5 worm cellular contexts compared by ENCODE assay signal in the genomic region with DNA sequence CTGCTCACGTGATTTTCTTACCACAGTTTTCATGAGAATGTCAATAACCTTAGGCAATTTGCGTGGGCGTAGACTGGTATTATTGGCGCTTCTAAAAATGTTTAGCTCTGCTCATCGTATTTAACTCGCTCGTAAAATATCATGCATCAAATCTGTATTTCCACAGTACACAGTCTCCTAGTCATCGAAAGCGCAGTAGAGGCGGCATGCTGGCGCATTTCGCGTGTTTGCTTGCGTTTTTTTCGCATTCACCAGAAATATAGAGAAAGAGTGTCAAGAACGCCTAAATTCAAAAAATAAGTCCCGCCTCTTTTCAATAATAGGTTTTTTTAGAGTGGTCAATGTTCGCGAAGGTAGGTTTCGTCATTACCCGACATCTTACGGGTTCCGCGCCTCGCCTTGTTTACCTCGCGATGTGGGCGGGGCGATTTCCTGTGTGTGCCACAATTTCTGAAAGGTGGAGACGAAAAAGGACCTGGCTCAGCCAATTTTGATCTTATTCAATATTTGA.
TF ChIP-seq lines count a peak whose summit lies in the region.

No protein-coding gene starts in this region.

TF ChIP-seq in whole organism, L1 larva, 84 proteins besides CTCF, POLR2A, EP300 and RAD21 (continues in another document):
- TF ChIP-seq Y116A8C.19 (tag; optimal IDR thresholded peaks at IDR 0.05; lab: Kevin White, UChicago; ENCODE audit: borderline replicate concordance) (no peak), grh-1 (GFP tag; IDR thresholded peaks at IDR 0.05; lab: Robert Waterston, UW) (peak; percentile 8; the same call in 1 of the 2 replicates), elt-3 (tag; optimal IDR thresholded peaks at IDR 0.05; lab: Kevin White, UChicago) (peak in 1 of 6 experiments; percentile 31), efl-1 (optimal IDR thresholded peaks at IDR 0.05; lab: Kevin White, UChicago) (peak; percentile 2 to 54), efl-1 (GFP tag; optimal IDR thresholded peaks at IDR 0.05 in 1 of 2; lab: Kevin White, UChicago) (peak in 1 of 2 experiments; percentile 56), nhr-84 (tag; optimal IDR thresholded peaks at IDR 0.05; lab: Kevin White, UChicago) (no peak), ceh-88 (GFP tag; IDR thresholded peaks at IDR 0.05; lab: Robert Waterston, UW) (no peak), unc-86 (tag; optimal IDR thresholded peaks at IDR 0.05; lab: Kevin White, UChicago) (no peak), efl-3 (GFP tag; optimal IDR thresholded peaks at IDR 0.05; lab: Kevin White, UChicago) (no peak), snu-23 (GFP tag; optimal IDR thresholded peaks at IDR 0.05; lab: Kevin White, UChicago) (peak; percentile 32), sup-37 (GFP tag; optimal IDR thresholded peaks at IDR 0.05; lab: Kevin White, UChicago) (peak; percentile 36), lin-13 (GFP tag; optimal IDR thresholded peaks at IDR 0.05; lab: Kevin White, UChicago) (peak; percentile 1), nhr-90 (tag; optimal IDR thresholded peaks at IDR 0.05; lab: Kevin White, UChicago; ENCODE audit: poor library complexity) (peak; percentile 69), ztf-4 (tag; optimal IDR thresholded peaks at IDR 0.05; lab: Kevin White, UChicago) (peak; percentile 44), nhr-77 (tag; optimal IDR thresholded peaks at IDR 0.05; lab: Kevin White, UChicago) (peak; percentile 16), nhr-85 (tag; lab: Kevin White, UChicago) (peak; percentile 88)

TF ChIP-seq in whole organism, L2 larva, 48 proteins besides CTCF, POLR2A, EP300 and RAD21 (continues in another document):
- TF ChIP-seq lin-39 (tag; optimal IDR thresholded peaks at IDR 0.05; lab: Kevin White, UChicago) (no peak), dmd-4 (tag; optimal IDR thresholded peaks at IDR 0.05; lab: Kevin White, UChicago) (no peak), fos-1 (tag; optimal IDR thresholded peaks at IDR 0.05; lab: Kevin White, UChicago) (peak; percentile 7), aly-2 (tag; optimal IDR thresholded peaks at IDR 0.05; lab: Kevin White, UChicago) (no peak), nhr-23 (tag; optimal IDR thresholded peaks at IDR 0.05; lab: Kevin White, UChicago) (no peak), ZK546.5 (tag; optimal IDR thresholded peaks at IDR 0.05; lab: Kevin White, UChicago) (no peak), skn-1 (tag; optimal IDR thresholded peaks at IDR 0.05; lab: Kevin White, UChicago) (no peak), lsy-2 (tag; optimal IDR thresholded peaks at IDR 0.05; lab: Kevin White, UChicago) (peak; percentile 19 to 56), unc-62 (GFP tag; optimal IDR thresholded peaks at IDR 0.05; lab: Kevin White, UChicago) (no peak), alr-1 (tag; optimal IDR thresholded peaks at IDR 0.05; lab: Kevin White, UChicago) (no peak), zag-1 (tag; optimal IDR thresholded peaks at IDR 0.05; lab: Kevin White, UChicago) (no peak), elt-1 (tag; optimal IDR thresholded peaks at IDR 0.05; lab: Kevin White, UChicago) (no peak), nhr-77 (tag; optimal IDR thresholded peaks at IDR 0.05; lab: Kevin White, UChicago) (peak; percentile 9), egl-27 (tag; optimal IDR thresholded peaks at IDR 0.05; lab: Kevin White, UChicago) (peak; percentile 12), nhr-11 (tag; optimal IDR thresholded peaks at IDR 0.05; lab: Kevin White, UChicago) (no peak), peb-1 (tag; optimal IDR thresholded peaks at IDR 0.05; lab: Kevin White, UChicago) (no peak), blmp-1 (tag; optimal IDR thresholded peaks at IDR 0.05; lab: Kevin White, UChicago; ENCODE audit: insufficient read depth) (no peak), sma-3 (GFP tag; optimal IDR thresholded peaks at IDR 0.05; lab: Kevin White, UChicago) (peak; percentile 78)

TF ChIP-seq in whole organism, L3 larva, 47 proteins besides CTCF, POLR2A, EP300 and RAD21 (continues in another document):
- TF ChIP-seq ceh-28 (tag; optimal IDR thresholded peaks at IDR 0.05; lab: Kevin White, UChicago), result no peak
- no peak for TF ChIP-seq ceh-9 (tag; optimal IDR thresholded peaks at IDR 0.05; lab: Kevin White, UChicago)
- no peak for TF ChIP-seq nhr-12 (tag; optimal IDR thresholded peaks at IDR 0.05; lab: Kevin White, UChicago)
- TF ChIP-seq ceh-16 (tag; optimal IDR thresholded peaks at IDR 0.05; lab: Kevin White, UChicago), result no peak
- TF ChIP-seq nhr-237 (tag; optimal IDR thresholded peaks at IDR 0.05; lab: Kevin White, UChicago), result no peak
- no peak for TF ChIP-seq daf-12 (tag; optimal IDR thresholded peaks at IDR 0.05; lab: Kevin White, UChicago)
- peak; percentile 45 for TF ChIP-seq nhr-23 (tag; optimal IDR thresholded peaks at IDR 0.05; lab: Kevin White, UChicago)
- TF ChIP-seq snpc-4 (tag; optimal IDR thresholded peaks at IDR 0.05; lab: Kevin White, UChicago), result peak; percentile 93
- TF ChIP-seq elt-2 (tag; optimal IDR thresholded peaks at IDR 0.05; lab: Kevin White, UChicago), result peak; percentile 57
- no peak for TF ChIP-seq fkh-10 (GFP tag; optimal IDR thresholded peaks at IDR 0.05; lab: Kevin White, UChicago)
- TF ChIP-seq lin-39 (tag; optimal IDR thresholded peaks at IDR 0.05; lab: Kevin White, UChicago), result no peak
- no peak for TF ChIP-seq aly-2 (tag; optimal IDR thresholded peaks at IDR 0.05; lab: Kevin White, UChicago)
- TF ChIP-seq pqm-1 (tag; optimal IDR thresholded peaks at IDR 0.05; lab: Kevin White, UChicago), result peak; percentile 51
- TF ChIP-seq elt-3 (tag; optimal IDR thresholded peaks at IDR 0.05; lab: Kevin White, UChicago), result no peak
- no peak for TF ChIP-seq nhr-67 (tag; optimal IDR thresholded peaks at IDR 0.05; lab: Kevin White, UChicago)
- no peak for TF ChIP-seq fkh-2 (tag; optimal IDR thresholded peaks at IDR 0.05; lab: Kevin White, UChicago)
- TF ChIP-seq nfya-1 (tag; optimal IDR thresholded peaks at IDR 0.05; lab: Kevin White, UChicago; ENCODE audit: insufficient read depth), result peak; percentile 52
- no peak for TF ChIP-seq mdl-1 (tag; optimal IDR thresholded peaks at IDR 0.05; lab: Kevin White, UChicago)
- TF ChIP-seq unc-62 (GFP tag; optimal IDR thresholded peaks at IDR 0.05; lab: Kevin White, UChicago), result no peak

TF ChIP-seq in whole organism, L4 larva, 104 proteins besides CTCF, POLR2A, EP300 and RAD21 (continues in another document):
- TF ChIP-seq rbr-2 (tag; optimal IDR thresholded peaks at IDR 0.05; lab: Kevin White, UChicago), result peak; percentile 41
- TF ChIP-seq ZK546.5 (tag; optimal IDR thresholded peaks at IDR 0.05; lab: Kevin White, UChicago), result no peak
- TF ChIP-seq lim-7 (GFP tag; IDR thresholded peaks at IDR 0.05; lab: Robert Waterston, UW), result no peak; the same call in 1 of the 2 replicates
- TF ChIP-seq hmg-1.1 (GFP tag; IDR thresholded peaks at IDR 0.05; lab: Robert Waterston, UW), result 0 out of 2 replicates have a peak, but pooled peaks have one; percentile 34
- TF ChIP-seq nhr-111 (GFP tag; optimal IDR thresholded peaks at IDR 0.05; lab: Kevin White, UChicago), result peak; percentile 74
- TF ChIP-seq tra-1 (GFP tag; IDR thresholded peaks at IDR 0.05; lab: Robert Waterston, UW), result 0 out of 2 replicates have a peak, but pooled peaks have one; percentile 60
- TF ChIP-seq madf-5 (GFP tag; IDR thresholded peaks at IDR 0.05; lab: Robert Waterston, UW), result 0 out of 4 replicates have a peak, but pooled peaks of 1 of the 2 experiments have one; percentile 48
- no peak for TF ChIP-seq jun-1 (tag; optimal IDR thresholded peaks at IDR 0.05; lab: Kevin White, UChicago)
- peak; percentile 39; the same call in 1 of the 2 replicates for TF ChIP-seq lin-29 (GFP tag; IDR thresholded peaks at IDR 0.05; lab: Robert Waterston, UW)
- TF ChIP-seq zip-11 (GFP tag; IDR thresholded peaks at IDR 0.05; lab: Robert Waterston, UW), result no peak
- peak; percentile 65; the same call in 1 of the 2 replicates for TF ChIP-seq lin-1 (GFP tag; IDR thresholded peaks at IDR 0.05; lab: Robert Waterston, UW)
- TF ChIP-seq R02D3.7 (tag; optimal IDR thresholded peaks at IDR 0.05; lab: Kevin White, UChicago), result no peak
- peak in 1 of 2 experiments; percentile 60 for TF ChIP-seq lsy-2 (tag; optimal IDR thresholded peaks at IDR 0.05; lab: Kevin White, UChicago)
- 0 out of 2 replicates have a peak, but pooled peaks have one; percentile 55 for TF ChIP-seq ceh-44 (GFP tag; IDR thresholded peaks at IDR 0.05; lab: Robert Waterston, UW)
- TF ChIP-seq dpl-1 (GFP tag; optimal IDR thresholded peaks at IDR 0.05; lab: Kevin White, UChicago), result peak; percentile 29
- peak; percentile 79; the same call in 1 of the 2 replicates for TF ChIP-seq Y105C5A.15 (GFP tag; IDR thresholded peaks at IDR 0.05; lab: Robert Waterston, UW)
- peak; percentile 63 for TF ChIP-seq T20F7.1 (GFP tag; optimal IDR thresholded peaks at IDR 0.05; lab: Kevin White, UChicago)
- no peak for TF ChIP-seq ztf-11 (tag; optimal IDR thresholded peaks at IDR 0.05; lab: Kevin White, UChicago)

TF ChIP-seq in whole organism, young adult, 124 proteins besides CTCF, POLR2A, EP300 and RAD21 (continues in another document):
- TF ChIP-seq F23B12.7 (tag; optimal IDR thresholded peaks at IDR 0.05; lab: Kevin White, UChicago; ENCODE audit: insufficient read depth) (peak; percentile 31), gei-17 (GFP tag; optimal IDR thresholded peaks at IDR 0.05; lab: Kevin White, UChicago) (peak; percentile 47), F37B4.10 (GFP tag; IDR thresholded peaks at IDR 0.05; lab: Robert Waterston, UW) (0 out of 2 replicates have a peak, but pooled peaks have one; percentile 19), C06A6.2 (GFP tag; conservative IDR thresholded peaks at IDR 0.05; lab: Robert Waterston, UW) (0 out of 2 replicates have a peak, but pooled peaks have one; percentile 54), lag-1 (GFP tag; IDR thresholded peaks at IDR 0.05; lab: Robert Waterston, UW) (0 out of 2 replicates have a peak, but pooled peaks have one; percentile 30), F22D6.2 (tag; optimal IDR thresholded peaks at IDR 0.05; lab: Kevin White, UChicago) (no peak), sea-2 (GFP tag; IDR thresholded peaks at IDR 0.05; lab: Robert Waterston, UW) (no peak), Y53F4B.3 (GFP tag; IDR thresholded peaks at IDR 0.05; lab: Robert Waterston, UW) (peak; percentile 82), D2030.7 (GFP tag; IDR thresholded peaks at IDR 0.05; lab: Robert Waterston, UW) (peak; percentile 98), snpc-4 (GFP tag; optimal IDR thresholded peaks at IDR 0.05; lab: Kevin White, UChicago) (peak; percentile 93), snpc-4 (tag; optimal IDR thresholded peaks at IDR 0.05; lab: Kevin White, UChicago) (peak; percentile 95 to 99 (median 96)), F57A8.1 (GFP tag; optimal IDR thresholded peaks at IDR 0.05; lab: Kevin White, UChicago) (no peak), hlh-12 (tag; optimal IDR thresholded peaks at IDR 0.05; lab: Kevin White, UChicago) (no peak), ZK185.1 (tag; optimal IDR thresholded peaks at IDR 0.05; lab: Kevin White, UChicago; ENCODE audit: poor library complexity, severe bottlenecking) (peak; percentile 12), nhr-80 (tag; optimal IDR thresholded peaks at IDR 0.05; lab: Kevin White, UChicago) (peak; percentile 44), hrde-1 (tag; optimal IDR thresholded peaks at IDR 0.05; lab: Kevin White, UChicago; ENCODE audit: borderline replicate concordance) (peak; percentile 95), pbrm-1 (GFP tag; IDR thresholded peaks at IDR 0.05; lab: Robert Waterston, UW) (peak; percentile 96), Y95B8A.8 (GFP tag; IDR thresholded peaks at IDR 0.05; lab: Robert Waterston, UW) (peak; percentile 94), B0336.3 (GFP tag; IDR thresholded peaks at IDR 0.05; lab: Robert Waterston, UW) (peak; percentile 98), K11D2.4 (GFP tag; IDR thresholded peaks at IDR 0.05; lab: Robert Waterston, UW) (peak; percentile 73)
